Fruit fly (Drosophila melanogaster) whole organism, embryonic: ENCODE measurements around the gene CG17097.

ENCODE experiments used
- Asciz ChIP-seq: fragments of 200-800 bp; sonication (Bioruptor generic); optimal IDR thresholded peaks from 2 replicates; lab custom pipeline; 2017; ENCODE audit warnings: missing biosample characterization, mild to moderate bottlenecking, missing genetic modification characterization, missing genetic modification reagents
- B-H1 ChIP-seq: fragments of 200-800 bp; sonication (Bioruptor generic); IDR thresholded peaks from 3 replicates; pipeline ENCODE4 v1.3.6; 2022; ENCODE audit warnings: missing biosample characterization, missing genetic modification characterization
- Bdp1 ChIP-seq: fragments of 200-800 bp; sonication (Bioruptor generic); optimal IDR thresholded peaks from 3 replicates; lab custom pipeline; 2016; ENCODE audit warnings: missing biosample characterization, missing genetic modification characterization
- Blimp-1 ChIP-seq: fragments of 200-800 bp; sonication (Bioruptor generic); optimal IDR thresholded peaks from 3 replicates; lab custom pipeline; 2018; ENCODE audit warnings: missing biosample characterization, missing genetic modification characterization, mild to moderate bottlenecking, moderate library complexity, missing genetic modification reagents
- Bteb2 ChIP-seq: fragments of 200-800 bp; sonication (Bioruptor generic); optimal IDR thresholded peaks from 2 replicates; lab custom pipeline; 2016; ENCODE audit warnings: missing biosample characterization, missing genetic modification characterization
- CG10654 ChIP-seq: fragments of 200-800 bp; sonication (Bioruptor generic); optimal IDR thresholded peaks from 2 replicates; lab custom pipeline; 2016; ENCODE audit warnings: missing biosample characterization, missing genetic modification characterization
- CG11456 ChIP-seq: fragments of 200-800 bp; sonication (Bioruptor generic); IDR thresholded peaks from 3 replicates; pipeline ENCODE4 v1.3.6; 2022; ENCODE audit warnings: missing biosample characterization, missing genetic modification characterization
- CG11504 ChIP-seq: fragments of 200-800 bp; sonication (Bioruptor generic); optimal IDR thresholded peaks from 3 replicates; lab custom pipeline; 2019; ENCODE audit warnings: missing biosample characterization, mild to moderate bottlenecking, missing genetic modification characterization, moderate library complexity
- CG14965 ChIP-seq: fragments of 200-800 bp; sonication (Bioruptor generic); optimal IDR thresholded peaks from 2 replicates; lab custom pipeline; 2016; ENCODE audit warnings: missing biosample characterization, missing genetic modification characterization, borderline replicate concordance
- CG16813 ChIP-seq: fragments of 200-800 bp; sonication (Bioruptor generic); IDR thresholded peaks from 3 replicates; pipeline ENCODE4 v1.3.6; 2022; ENCODE audit warnings: missing biosample characterization, missing genetic modification characterization; ENCODE audit not compliant: partially characterized antibody
- CG17612 ChIP-seq: fragments of 200-800 bp; sonication (Bioruptor generic); IDR thresholded peaks from 2 replicates; pipeline ENCODE4 v1.3.6; 2022; ENCODE audit warnings: missing biosample characterization, missing genetic modification characterization
- CG17829 ChIP-seq: fragments of 200-800 bp; optimal IDR thresholded peaks from 2 replicates; lab custom pipeline; 2019; ENCODE audit warnings: missing biosample characterization, mild to moderate bottlenecking, missing genetic modification characterization, moderate library complexity
- CG2116 ChIP-seq: fragments of 200-800 bp; sonication (Bioruptor generic); optimal IDR thresholded peaks from 3 replicates; lab custom pipeline; 2018; ENCODE audit warnings: missing biosample characterization, mild to moderate bottlenecking, missing genetic modification characterization
- CG2875 ChIP-seq: fragments of 200-800 bp; sonication (Bioruptor generic); optimal IDR thresholded peaks from 2 replicates; lab custom pipeline; 2017; ENCODE audit warnings: missing biosample characterization, mild to moderate bottlenecking, missing genetic modification characterization, missing genetic modification reagents
- CG6272 ChIP-seq: fragments of 200-800 bp; sonication (Bioruptor generic); IDR thresholded peaks from 2 replicates; pipeline ENCODE4 v1.3.6; 2022; ENCODE audit warnings: missing biosample characterization, missing genetic modification characterization
- CG7745 ChIP-seq: fragments of 200-800 bp; sonication (Bioruptor generic); optimal IDR thresholded peaks from 2 replicates; lab custom pipeline; 2018; ENCODE audit warnings: missing biosample characterization, mild to moderate bottlenecking, missing genetic modification characterization, moderate library complexity
- CG8290 ChIP-seq, 3 experiments: fragments of 200-800 bp; sonication (Bioruptor generic); optimal IDR thresholded peaks; 2 replicates each; lab custom pipeline; 2016 to 2019; ENCODE audit warnings: missing biosample characterization in 3 of 3, missing genetic modification characterization in 3 of 3, mild to moderate bottlenecking in 2 of 3, moderate library complexity in 1 of 3
- CG9437 ChIP-seq: fragments of 200-800 bp; sonication (Bioruptor generic); optimal IDR thresholded peaks from 2 replicates; lab custom pipeline; 2018; ENCODE audit warnings: missing biosample characterization, mild to moderate bottlenecking, missing genetic modification characterization
- CG9727 ChIP-seq: fragments of 200-800 bp; sonication (Bioruptor generic); optimal IDR thresholded peaks from 3 replicates; lab custom pipeline; 2017; ENCODE audit warnings: missing biosample characterization, mild to moderate bottlenecking, missing genetic modification characterization
- Chrac-16 ChIP-seq: fragments of 200-800 bp; sonication (Bioruptor generic); optimal IDR thresholded peaks from 3 replicates; lab custom pipeline; 2016; ENCODE audit warnings: missing biosample characterization, missing genetic modification characterization
- CkIIα-i1 ChIP-seq: fragments of 200-800 bp; sonication (Bioruptor generic); IDR thresholded peaks from 2 replicates; pipeline ENCODE4 v1.3.6; 2022; ENCODE audit warnings: missing biosample characterization, missing genetic modification characterization
- HmgD ChIP-seq: fragments of 200-800 bp; sonication (Bioruptor generic); optimal IDR thresholded peaks from 3 replicates; lab custom pipeline; 2016; ENCODE audit warnings: missing biosample characterization, missing genetic modification characterization
- Lhr ChIP-seq: fragments of 200-800 bp; sonication (Bioruptor generic); optimal IDR thresholded peaks from 3 replicates; lab custom pipeline; 2017; ENCODE audit warnings: mild to moderate bottlenecking, missing biosample characterization, missing genetic modification reagents, missing genetic modification characterization
- Mrtf ChIP-seq: fragments of 200-800 bp; sonication (Bioruptor generic); IDR thresholded peaks from 3 replicates; pipeline ENCODE4 v1.3.6; 2022; ENCODE audit warnings: missing biosample characterization, missing genetic modification characterization
- Myb ChIP-seq: fragments of 200-800 bp; sonication (Bioruptor generic); optimal IDR thresholded peaks from 2 replicates; lab custom pipeline; 2016; ENCODE audit warnings: missing biosample characterization, missing genetic modification characterization
- Poxn ChIP-seq: fragments of 200-800 bp; sonication (Bioruptor generic); IDR thresholded peaks from 2 replicates; pipeline ENCODE4 v1.3.6; 2022; ENCODE audit warnings: missing biosample characterization, missing genetic modification characterization
- Scr ChIP-seq: fragments of 200-800 bp; sonication (Bioruptor generic); IDR thresholded peaks from 2 replicates; pipeline ENCODE4 v1.3.6; 2022; ENCODE audit warnings: missing biosample characterization, missing genetic modification characterization; ENCODE audit not compliant: partially characterized antibody
- Six4 ChIP-seq: fragments of 200-800 bp; sonication (Bioruptor generic); optimal IDR thresholded peaks from 2 replicates; lab custom pipeline; 2016; ENCODE audit warnings: missing biosample characterization, missing genetic modification characterization
- Ssrp ChIP-seq: fragments of 200-800 bp; sonication (Bioruptor generic); optimal IDR thresholded peaks from 2 replicates; lab custom pipeline; 2018; ENCODE audit warnings: missing biosample characterization, mild to moderate bottlenecking, missing genetic modification characterization, moderate library complexity
- Tbp ChIP-seq: fragments of >200 bp; optimal IDR thresholded peaks from 2 replicates; lab custom pipeline; 2018; ENCODE audit warnings: missing biosample characterization, missing genetic modification characterization
- YL-1 ChIP-seq: fragments of 200-800 bp; sonication (Bioruptor generic); optimal IDR thresholded peaks from 3 replicates; lab custom pipeline; 2017; ENCODE audit warnings: missing biosample characterization, mild to moderate bottlenecking, missing genetic modification characterization
- bab2 ChIP-seq: fragments of 200-800 bp; sonication (Bioruptor generic); optimal IDR thresholded peaks from 2 replicates; lab custom pipeline; 2016; ENCODE audit warnings: missing biosample characterization, missing genetic modification characterization
- bcd ChIP-seq: fragments of 200-800 bp; sonication (Bioruptor generic); optimal IDR thresholded peaks from 2 replicates; lab custom pipeline; 2017; ENCODE audit warnings: missing biosample characterization, mild to moderate bottlenecking, missing genetic modification characterization
- chinmo ChIP-seq: fragments of 200-800 bp; sonication (Bioruptor generic); IDR thresholded peaks from 4 replicates; pipeline ENCODE4 v1.3.6; 2022; ENCODE audit warnings: missing biosample characterization, missing genetic modification characterization; ENCODE audit not compliant: partially characterized antibody
- croc ChIP-seq: fragments of 200-800 bp; sonication (Bioruptor generic); conservative IDR thresholded peaks from 3 replicates; pipeline ENCODE4 v1.3.6; 2022; ENCODE audit warnings: missing biosample characterization, missing genetic modification characterization
- dimm ChIP-seq: fragments of 200-800 bp; sonication (Bioruptor generic); IDR thresholded peaks from 2 replicates; pipeline ENCODE4 v1.3.6; 2022; ENCODE audit warnings: missing biosample characterization, missing genetic modification characterization
- disco-r ChIP-seq: fragments of 200-800 bp; sonication (Bioruptor generic); optimal IDR thresholded peaks from 2 replicates; lab custom pipeline; 2016; ENCODE audit warnings: missing biosample characterization, missing genetic modification characterization
- ems ChIP-seq: fragments of 200-800 bp; sonication (Bioruptor generic); optimal IDR thresholded peaks from 3 replicates; lab custom pipeline; 2016; ENCODE audit warnings: missing biosample characterization, missing genetic modification characterization
- en ChIP-seq: fragments of 200-800 bp; sonication (Bioruptor generic); optimal IDR thresholded peaks from 2 replicates; lab custom pipeline; 2016; ENCODE audit warnings: missing biosample characterization, missing genetic modification characterization
- gfzf ChIP-seq: fragments of 200-800 bp; sonication (Bioruptor generic); optimal IDR thresholded peaks from 2 replicates; lab custom pipeline; 2016; ENCODE audit warnings: missing biosample characterization, mild to moderate bottlenecking, missing genetic modification characterization, moderate library complexity
- hbn ChIP-seq: fragments of 200-800 bp; sonication (Bioruptor generic); IDR thresholded peaks from 2 replicates; pipeline ENCODE4 v1.3.6; 2022; ENCODE audit warnings: missing biosample characterization, missing genetic modification characterization; ENCODE audit not compliant: partially characterized antibody
- ind ChIP-seq: fragments of 200-800 bp; sonication (Bioruptor generic); optimal IDR thresholded peaks from 3 replicates; lab custom pipeline; 2016; ENCODE audit warnings: missing biosample characterization, missing genetic modification characterization
- nmo ChIP-seq: fragments of 200-800 bp; sonication (Bioruptor generic); optimal IDR thresholded peaks from 2 replicates; lab custom pipeline; 2018; ENCODE audit warnings: missing biosample characterization, mild to moderate bottlenecking, missing genetic modification characterization, moderate library complexity
- ranshi ChIP-seq: fragments of 200-800 bp; sonication (Bioruptor generic); IDR thresholded peaks from 2 replicates; pipeline ENCODE4 v1.3.6; 2022; ENCODE audit warnings: missing biosample characterization, missing genetic modification characterization
- sens ChIP-seq: fragments of 200-800 bp; sonication (Bioruptor generic); peaks from one replicate; lab custom pipeline; 2016; ENCODE audit warnings: missing biosample characterization, missing genetic modification characterization
- sens-2 ChIP-seq: fragments of 200-800 bp; sonication (Bioruptor generic); IDR thresholded peaks from 2 replicates; pipeline ENCODE4 v1.3.6; 2022; ENCODE audit warnings: missing biosample characterization, missing genetic modification characterization
- seq ChIP-seq: fragments of 200-800 bp; sonication (Bioruptor generic); IDR thresholded peaks from 2 replicates; pipeline ENCODE4 v1.3.6; 2022; ENCODE audit warnings: missing biosample characterization, missing genetic modification characterization
- unc-4 ChIP-seq: fragments of 200-800 bp; sonication (Bioruptor generic); IDR thresholded peaks from 2 replicates; pipeline ENCODE4 v1.3.6; 2022; ENCODE audit warnings: missing biosample characterization, missing genetic modification characterization; ENCODE audit not compliant: partially characterized antibody
- wdn ChIP-seq: fragments of 200-800 bp; sonication (Bioruptor generic); IDR thresholded peaks from 2 replicates; pipeline ENCODE4 v1.3.6; 2022; ENCODE audit warnings: missing biosample characterization, missing genetic modification characterization
- zfh1 ChIP-seq: fragments of 200-800 bp; sonication (Bioruptor generic); IDR thresholded peaks from 3 replicates; pipeline ENCODE4 v1.3.6; 2022; ENCODE audit warnings: missing biosample characterization, missing genetic modification characterization

CG17097 gene

dm6 chr2L:10616767-10617166 is 29.4 kb upstream of the CG17097 start (continued):
- peak; percentile 68 for TF ChIP-seq Ssrp (tag; lab: Kevin White, UChicago)
- TF ChIP-seq CG6272 (GFP tag; lab: Robert Waterston, UW) = peak; percentile 75
- no peak for TF ChIP-seq CG16813 (GFP tag; lab: Robert Waterston, UW)
- TF ChIP-seq CG17829 (tag; lab: Kevin White, UChicago) = peak; percentile 71
- TF ChIP-seq CG9727 (GFP tag; lab: Kevin White, UChicago) = peak; percentile 69
- TF ChIP-seq bab2 (GFP tag; lab: Kevin White, UChicago) = peak; percentile 60
- 0 out of 4 replicates have a peak, but pooled peaks have one; percentile 22 for TF ChIP-seq chinmo (GFP tag; lab: Robert Waterston, UW)
- TF ChIP-seq Blimp-1 (GFP tag; lab: Kevin White, UChicago) = peak; percentile 81
- peak; percentile 70 for TF ChIP-seq ind (GFP tag; lab: Kevin White, UChicago)
- TF ChIP-seq CG8290 (GFP tag; optimal IDR thresholded peaks at IDR 0.05; lab: Kevin White, UChicago) = peak; percentile 30
- peak in 1 of 2 experiments; percentile 28 for TF ChIP-seq CG8290 (tag; optimal IDR thresholded peaks at IDR 0.05; lab: Kevin White, UChicago)
- TF ChIP-seq Bdp1 (GFP tag; lab: Kevin White, UChicago) = peak; percentile 6
- peak; percentile 45 for TF ChIP-seq CG10654 (GFP tag; lab: Kevin White, UChicago)
- peak; percentile 81 for TF ChIP-seq seq (GFP tag; lab: Robert Waterston, UW)
- no peak for TF ChIP-seq gfzf
- TF ChIP-seq Tbp (GFP tag; lab: Kevin White, UChicago) = no peak
- TF ChIP-seq bcd (GFP tag; lab: Kevin White, UChicago) = peak; percentile 68
- peak; percentile 57 for TF ChIP-seq Six4 (GFP tag; lab: Kevin White, UChicago)
- TF ChIP-seq Poxn = no peak
- no peak for TF ChIP-seq YL-1 (GFP tag; lab: Kevin White, UChicago)
- peak; percentile 15 for TF ChIP-seq disco-r (GFP tag; lab: Kevin White, UChicago)
- no peak for TF ChIP-seq CG17612 (GFP tag; lab: Robert Waterston, UW)
- TF ChIP-seq Asciz = peak; percentile 68
- no peak for TF ChIP-seq CkIIα-i1
- TF ChIP-seq en (GFP tag; lab: Kevin White, UChicago) = peak; percentile 40
- peak; percentile 36 for TF ChIP-seq Myb (GFP tag; lab: Kevin White, UChicago)
- peak; percentile 38 for TF ChIP-seq CG2116 (GFP tag; lab: Kevin White, UChicago)
- TF ChIP-seq ranshi (GFP tag; lab: Robert Waterston, UW) = peak; percentile 73
- TF ChIP-seq CG2875 (GFP tag; lab: Kevin White, UChicago) = peak; percentile 62
- TF ChIP-seq zfh1 (GFP tag; lab: Robert Waterston, UW) = peak; percentile 86
- TF ChIP-seq CG7745 (tag; lab: Kevin White, UChicago) = no peak
- no peak for TF ChIP-seq CG11456 (GFP tag; lab: Robert Waterston, UW)
- peak; percentile 40 for TF ChIP-seq Lhr (GFP tag; lab: Kevin White, UChicago)
- TF ChIP-seq HmgD = no peak
- TF ChIP-seq CG14965 = no peak
- TF ChIP-seq wdn (GFP tag; lab: Robert Waterston, UW) = 0 out of 2 replicates have a peak, but pooled peaks have one; percentile 35
- TF ChIP-seq Mrtf (GFP tag; lab: Robert Waterston, UW) = peak; percentile 57; the same call in 2 of the 3 replicates
- TF ChIP-seq Bteb2 (GFP tag; lab: Kevin White, UChicago) = peak; percentile 41
- 0 out of 2 replicates have a peak, but pooled peaks have one; percentile 25 for TF ChIP-seq dimm
- TF ChIP-seq Scr (GFP tag; lab: Robert Waterston, UW) = no peak
- peak; percentile 51 for TF ChIP-seq ems (GFP tag; lab: Kevin White, UChicago)
- TF ChIP-seq CG9437 (GFP tag; lab: Kevin White, UChicago) = peak; percentile 34
- TF ChIP-seq unc-4 (GFP tag; lab: Robert Waterston, UW) = no peak
- no peak for TF ChIP-seq hbn (GFP tag; lab: Robert Waterston, UW)
- TF ChIP-seq croc (GFP tag; lab: Robert Waterston, UW) = peak; percentile 76
- peak; percentile 60 for TF ChIP-seq Chrac-16
- peak; percentile 95 for TF ChIP-seq sens (GFP tag; lab: Kevin White, UChicago)
- no peak for TF ChIP-seq sens-2 (GFP tag; lab: Robert Waterston, UW)
- peak; percentile 80 for TF ChIP-seq nmo
- peak; percentile 61 for TF ChIP-seq B-H1 (GFP tag; lab: Robert Waterston, UW)
- TF ChIP-seq CG11504 = peak; percentile 99
